Worm (Caenorhabditis elegans): ENCODE data around the gene B0228.1.

Gene B0228.1

ce11 chrII:7714614-7715186 lies 40.4 kb upstream of the B0228.1 start (continued):
- TF ChIP-seq unc-98 (GFP tag; IDR thresholded peaks at IDR 0.05) (no peak), fkh-8 (tag; optimal IDR thresholded peaks at IDR 0.05) (no peak), mdl-1 (tag; optimal IDR thresholded peaks at IDR 0.05) (no peak), C04F5.9 (tag; optimal IDR thresholded peaks at IDR 0.05) (no peak), nhr-28 (tag; optimal IDR thresholded peaks at IDR 0.05) (no peak), unc-62 (GFP tag; optimal IDR thresholded peaks at IDR 0.05) (no peak), Y116A8C.19 (tag; optimal IDR thresholded peaks at IDR 0.05; ENCODE audit: borderline replicate concordance) (no peak), nhr-85 (tag) (no peak), lin-14 (GFP tag; optimal IDR thresholded peaks at IDR 0.05) (peak; percentile 86), pqm-1 (tag; optimal IDR thresholded peaks at IDR 0.05) (no peak), hlh-4 (tag; optimal IDR thresholded peaks at IDR 0.05) (no peak), nhr-71 (tag; optimal IDR thresholded peaks at IDR 0.05) (peak; percentile 49), lin-35 (GFP tag; optimal IDR thresholded peaks at IDR 0.05) (no peak), jun-1 (tag; optimal IDR thresholded peaks at IDR 0.05) (no peak), unc-30 (tag; optimal IDR thresholded peaks at IDR 0.05) (no peak), ceh-63 (GFP tag; optimal IDR thresholded peaks at IDR 0.05) (no peak), elt-2 (tag; optimal IDR thresholded peaks at IDR 0.05) (no peak), nhr-90 (tag; optimal IDR thresholded peaks at IDR 0.05; ENCODE audit: poor library complexity) (no peak), nhr-47 (tag; optimal IDR thresholded peaks at IDR 0.05) (peak; percentile 23), nhr-76 (tag; optimal IDR thresholded peaks at IDR 0.05) (no peak), tbx-2 (tag; optimal IDR thresholded peaks at IDR 0.05) (no peak), ces-1 (GFP tag; optimal IDR thresholded peaks at IDR 0.05) (peak; percentile 39), unc-130 (tag; optimal IDR thresholded peaks at IDR 0.05) (no peak), aly-2 (tag; optimal IDR thresholded peaks at IDR 0.05) (no peak), pag-3 (tag; optimal IDR thresholded peaks at IDR 0.05; ENCODE audit: borderline replicate concordance, insufficient read depth) (no peak), xbp-1 (tag; optimal IDR thresholded peaks at IDR 0.05) (no peak), nhr-237 (tag; optimal IDR thresholded peaks at IDR 0.05) (no peak), irx-1 (tag; optimal IDR thresholded peaks at IDR 0.05) (peak; percentile 25), mep-1 (tag; optimal IDR thresholded peaks at IDR 0.05) (no peak), nhr-11 (tag; optimal IDR thresholded peaks at IDR 0.05) (no peak), egl-13 (tag; optimal IDR thresholded peaks at IDR 0.05) (no peak), ets-5 (GFP tag; IDR thresholded peaks at IDR 0.05) (no peak), fkh-10 (GFP tag; optimal IDR thresholded peaks at IDR 0.05) (peak; percentile 95), mef-2 (tag; optimal IDR thresholded peaks at IDR 0.05) (no peak), ama-1 (optimal IDR thresholded peaks at IDR 0.05) (no peak), nhr-20 (tag; optimal IDR thresholded peaks at IDR 0.05) (no peak), dsc-1 (tag; optimal IDR thresholded peaks at IDR 0.05) (no peak), zip-4 (GFP tag; optimal IDR thresholded peaks at IDR 0.05) (no peak), nhr-12 (tag; optimal IDR thresholded peaks at IDR 0.05) (no peak), lin-15B (tag; optimal IDR thresholded peaks at IDR 0.05) (no peak)

- no peak for TF ChIP-seq nhr-85 (tag)
- peak; percentile 65 for TF ChIP-seq lin-14 (GFP tag; optimal IDR thresholded peaks at IDR 0.05)
- TF ChIP-seq nhr-84 (tag; optimal IDR thresholded peaks at IDR 0.05): no peak
- TF ChIP-seq unc-86 (tag; optimal IDR thresholded peaks at IDR 0.05): peak; percentile 23
- no peak for TF ChIP-seq nhr-77 (tag; optimal IDR thresholded peaks at IDR 0.05)
- no peak for TF ChIP-seq fos-1 (tag; optimal IDR thresholded peaks at IDR 0.05)
- no peak for TF ChIP-seq lin-13 (GFP tag; optimal IDR thresholded peaks at IDR 0.05)
- TF ChIP-seq irx-1 (tag; optimal IDR thresholded peaks at IDR 0.05): no peak
- peak; percentile 33 for TF ChIP-seq nhr-71 (tag; optimal IDR thresholded peaks at IDR 0.05)
- TF ChIP-seq pax-3 (tag; optimal IDR thresholded peaks at IDR 0.05): no peak
- no peak for TF ChIP-seq mef-2 (tag; optimal IDR thresholded peaks at IDR 0.05)
- TF ChIP-seq mep-1 (tag; optimal IDR thresholded peaks at IDR 0.05): peak; percentile 10
- peak; percentile 89 for TF ChIP-seq fkh-10 (GFP tag; optimal IDR thresholded peaks at IDR 0.05)
- no peak for TF ChIP-seq lin-35 (GFP tag; optimal IDR thresholded peaks at IDR 0.05)
- TF ChIP-seq ztf-11 (tag; optimal IDR thresholded peaks at IDR 0.05): no peak
- no peak for TF ChIP-seq vab-15 (tag; optimal IDR thresholded peaks at IDR 0.05)
- no peak for TF ChIP-seq nhr-76 (tag; optimal IDR thresholded peaks at IDR 0.05)
- no peak for TF ChIP-seq ceh-88 (GFP tag; IDR thresholded peaks at IDR 0.05)
- TF ChIP-seq lsy-2 (tag; optimal IDR thresholded peaks at IDR 0.05): no peak
- no peak for TF ChIP-seq unc-98 (GFP tag; IDR thresholded peaks at IDR 0.05)
- TF ChIP-seq pqm-1 (tag; optimal IDR thresholded peaks at IDR 0.05): no peak
- no peak for TF ChIP-seq ama-1 (optimal IDR thresholded peaks at IDR 0.05)
- no peak for TF ChIP-seq grh-1 (GFP tag; IDR thresholded peaks at IDR 0.05)
- TF ChIP-seq ceh-63 (GFP tag; optimal IDR thresholded peaks at IDR 0.05): no peak
- TF ChIP-seq lir-3 (tag; optimal IDR thresholded peaks at IDR 0.05; ENCODE audit: poor library complexity): no peak
- no peak for TF ChIP-seq sptf-1 (tag; optimal IDR thresholded peaks at IDR 0.05)
Measured at ce11 chrII:7716112-7716511, 39.0 kb upstream of the B0228.1 start.
